Worm (Caenorhabditis elegans) whole organism, mixed stage, embryonic: ENCODE results near the gene rfl-1.
A peak's percentile ranks its signal among the peaks of the same experiment; 100 is the strongest.

Source experiments
- bed-3 ChIP-seq: fragments of 200-800 bp; sonication (Bioruptor generic); optimal IDR thresholded peaks from 3 replicates; lab custom pipeline; 2018; ENCODE audit warnings: mild to moderate bottlenecking, missing genetic modification characterization, moderate library complexity, missing compliant biosample characterization
- blmp-1 ChIP-seq: fragments of 150-350 bp; optimal IDR thresholded peaks from 2 replicates; lab custom pipeline; 2014; ENCODE audit warnings: missing biosample characterization, missing genetic modification characterization
- ceh-39 ChIP-seq: fragments of 150-350 bp; optimal IDR thresholded peaks from 2 replicates; lab custom pipeline; 2014; ENCODE audit warnings: missing biosample characterization, missing genetic modification characterization
- ces-1 ChIP-seq: fragments of 150-350 bp; optimal IDR thresholded peaks from 2 replicates; lab custom pipeline; 2014; ENCODE audit warnings: missing biosample characterization, missing genetic modification reagents, missing genetic modification characterization
- cnd-1 ChIP-seq: fragments of 200-800 bp; sonication (Bioruptor generic); optimal IDR thresholded peaks from 2 replicates; lab custom pipeline; 2018; ENCODE audit warnings: mild to moderate bottlenecking, missing genetic modification characterization, missing compliant biosample characterization
- drap-1 ChIP-seq: fragments of 200-800 bp; sonication (Bioruptor generic); optimal IDR thresholded peaks from 3 replicates; lab custom pipeline; 2018; ENCODE audit warnings: mild to moderate bottlenecking, missing genetic modification characterization, missing compliant biosample characterization
- elt-1 ChIP-seq: sonication (generic microtip); optimal IDR thresholded peaks from 2 replicates; lab custom pipeline; 2017; ENCODE audit warnings: missing genetic modification characterization, mild to moderate bottlenecking, missing compliant biosample characterization, antibody characterized with exemption, moderate library complexity, borderline replicate concordance; ENCODE audit not compliant: insufficient read depth
- elt-3 ChIP-seq: fragments of 150-350 bp; optimal IDR thresholded peaks from 2 replicates; lab custom pipeline; 2014; ENCODE audit warnings: missing biosample characterization, missing genetic modification characterization
- flh-1 ChIP-seq: fragments of 200-800 bp; sonication (Bioruptor generic); optimal IDR thresholded peaks from 2 replicates; lab custom pipeline; 2018; ENCODE audit warnings: mild to moderate bottlenecking, missing genetic modification characterization, moderate library complexity, missing compliant biosample characterization
- ham-2 ChIP-seq: fragments of 200-800 bp; sonication (Bioruptor generic); optimal IDR thresholded peaks from 2 replicates; lab custom pipeline; 2018; ENCODE audit warnings: mild to moderate bottlenecking, missing genetic modification characterization, missing compliant biosample characterization
- lin-13 ChIP-seq: fragments of 150-350 bp; optimal IDR thresholded peaks from 2 replicates; lab custom pipeline; 2014; ENCODE audit warnings: missing biosample characterization, missing genetic modification characterization
- lsy-2 ChIP-seq: fragments of 150-350 bp; optimal IDR thresholded peaks from 2 replicates; lab custom pipeline; 2014; ENCODE audit warnings: missing biosample characterization, missing genetic modification characterization
- mab-5 ChIP-seq: fragments of 150-350 bp; optimal IDR thresholded peaks from 2 replicates; lab custom pipeline; 2014; ENCODE audit warnings: missing biosample characterization, missing genetic modification characterization
- mep-1 ChIP-seq: fragments of 150-350 bp; optimal IDR thresholded peaks from 2 replicates; lab custom pipeline; 2017; ENCODE audit warnings: missing biosample characterization, missing genetic modification reagents, missing genetic modification characterization, inconsistent platforms
- mls-2 ChIP-seq: sonication (generic microtip); optimal IDR thresholded peaks from 2 replicates; lab custom pipeline; 2016; ENCODE audit warnings: mild to moderate bottlenecking, missing genetic modification characterization, moderate library complexity, missing compliant biosample characterization
- nhr-12 ChIP-seq: fragments of 150-350 bp; optimal IDR thresholded peaks from 2 replicates; lab custom pipeline; 2014; ENCODE audit warnings: missing biosample characterization, missing genetic modification characterization
- nhr-237 ChIP-seq: fragments of 150-350 bp; optimal IDR thresholded peaks from 2 replicates; lab custom pipeline; 2014; ENCODE audit warnings: missing biosample characterization, missing genetic modification characterization
- nhr-28 ChIP-seq: fragments of 150-350 bp; optimal IDR thresholded peaks from 2 replicates; lab custom pipeline; 2014; ENCODE audit warnings: missing biosample characterization, missing genetic modification characterization
- snpc-4 ChIP-seq: fragments of 150-350 bp; optimal IDR thresholded peaks from 2 replicates; lab custom pipeline; 2014; ENCODE audit warnings: missing biosample characterization, missing genetic modification characterization
- tbx-8 ChIP-seq: fragments of 200-800 bp; sonication (Bioruptor generic); optimal IDR thresholded peaks from 2 replicates; lab custom pipeline; 2018; ENCODE audit warnings: mild to moderate bottlenecking, missing genetic modification characterization, moderate library complexity, missing compliant biosample characterization
- unc-120 ChIP-seq: sonication (generic microtip); optimal IDR thresholded peaks from 2 replicates; lab custom pipeline; 2017; ENCODE audit warnings: missing genetic modification characterization, missing compliant biosample characterization; ENCODE audit not compliant: poor library complexity, severe bottlenecking
- unc-62 ChIP-seq: fragments of 150-350 bp; optimal IDR thresholded peaks from 2 replicates; lab custom pipeline; 2014; ENCODE audit warnings: missing biosample characterization, missing genetic modification reagents, missing genetic modification characterization
- zip-8 ChIP-seq: fragments of 150-350 bp; optimal IDR thresholded peaks from 2 replicates; lab custom pipeline; 2014; ENCODE audit warnings: missing biosample characterization, missing genetic modification characterization
- ztf-11 ChIP-seq: fragments of 150-350 bp; optimal IDR thresholded peaks from 2 replicates; lab custom pipeline; 2014; ENCODE audit warnings: missing biosample characterization, missing genetic modification characterization

rfl-1 gene

DNA sequence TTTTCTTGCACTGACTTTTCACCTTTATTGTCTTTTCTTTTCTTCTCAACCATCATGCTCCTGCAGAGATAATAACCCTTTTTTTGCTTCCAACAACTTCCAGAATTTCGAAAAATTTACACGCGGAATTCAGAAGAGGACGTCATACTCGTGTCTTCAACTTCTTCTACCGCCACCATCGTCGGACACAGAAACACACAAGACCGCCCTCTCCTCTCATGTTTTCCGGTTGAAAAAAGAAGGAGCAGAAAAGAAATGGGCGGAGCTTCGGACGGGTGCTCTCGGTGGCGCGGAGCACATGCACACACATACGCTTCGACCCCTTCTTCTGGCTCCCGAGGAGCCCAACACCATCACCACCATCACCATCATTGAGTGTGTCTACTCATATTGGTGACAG, 12.2 kb upstream of the rfl-1 start, which contains the start of gene lgc-38:
Gene lgc-38 (plus strand): TSS at position 301 of the 400 bp plus-strand sequence.
- TF ChIP-seq bed-3 (GFP tag; lab: Kevin White, UChicago) (no peak), lsy-2 (tag; lab: Kevin White, UChicago) (no peak), blmp-1 (no peak), elt-1 (tag; lab: Kevin White, UChicago) (no peak), tbx-8 (GFP tag; lab: Kevin White, UChicago) (no peak), unc-62 (GFP tag; lab: Kevin White, UChicago) (no peak), drap-1 (GFP tag; lab: Kevin White, UChicago) (no peak)

DNA sequence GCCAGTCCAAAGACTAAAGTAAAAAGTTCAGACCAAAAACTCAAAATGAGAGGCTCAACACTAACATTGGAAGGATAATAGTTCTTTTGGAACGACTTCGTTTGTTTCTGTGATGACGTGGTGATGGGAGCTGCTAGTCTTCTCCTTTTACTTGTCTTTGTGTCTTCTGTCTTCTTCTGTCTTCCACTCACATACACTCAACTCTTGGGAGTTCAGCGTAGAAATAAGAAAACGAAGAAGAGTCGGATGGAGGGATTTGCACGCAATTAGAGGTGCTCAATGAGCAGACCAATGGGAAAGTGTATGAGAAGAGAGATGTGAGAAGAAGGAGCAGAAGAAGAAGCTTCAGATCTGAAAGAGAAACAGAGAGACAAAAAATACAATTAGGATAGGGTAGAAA, 8.9 kb upstream of the rfl-1 start:
- TF ChIP-seq lsy-2 (tag; lab: Kevin White, UChicago) (no peak), ces-1 (GFP tag; lab: Kevin White, UChicago) (peak; percentile 33)

DNA sequence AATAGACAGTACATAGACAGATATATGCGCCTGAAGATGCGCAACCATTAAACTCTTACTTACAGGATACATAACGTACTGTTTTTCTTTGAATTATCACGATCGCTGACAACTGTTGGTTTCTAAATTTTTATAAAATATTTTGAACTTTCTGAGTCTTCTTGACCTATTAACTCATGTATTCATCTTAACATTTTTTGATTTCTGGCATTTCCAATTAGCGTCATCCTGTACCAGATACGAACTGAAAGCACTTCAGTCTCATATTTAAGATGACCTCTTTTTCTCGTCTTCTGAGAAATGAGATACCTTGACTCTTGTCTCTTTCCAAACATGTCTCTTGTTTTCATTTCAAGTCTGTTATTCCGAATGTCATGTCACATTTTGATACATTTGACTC, 7.2 kb upstream of the rfl-1 start:
- no peak for TF ChIP-seq unc-120
- no peak for TF ChIP-seq mls-2 (tag; lab: Kevin White, UChicago)
- TF ChIP-seq drap-1 (GFP tag; lab: Kevin White, UChicago), result no peak
- TF ChIP-seq cnd-1 (tag; lab: Kevin White, UChicago), result no peak
- TF ChIP-seq flh-1, result no peak
- TF ChIP-seq elt-1 (tag; lab: Kevin White, UChicago), result no peak

DNA sequence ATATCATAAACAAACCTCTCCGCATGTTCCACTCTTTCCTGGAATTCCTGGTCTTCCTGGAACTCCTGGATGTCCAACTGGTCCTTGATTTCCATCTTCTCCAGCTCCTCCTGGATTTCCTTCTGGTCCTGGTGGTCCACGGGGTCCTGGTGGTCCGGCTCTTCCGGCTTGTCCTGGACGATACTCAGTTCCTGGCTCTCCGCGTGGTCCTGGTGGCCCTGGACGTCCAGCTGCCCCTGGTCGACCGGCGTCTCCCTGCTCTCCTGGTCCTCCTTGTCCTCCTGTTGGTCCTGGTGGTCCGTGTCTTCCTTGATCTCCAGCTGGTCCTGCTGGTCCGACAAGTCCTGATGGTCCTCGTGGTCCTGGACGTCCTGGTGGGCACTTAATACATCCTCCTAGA, 1.3 kb upstream of the rfl-1 start:
- TF ChIP-seq lin-13 (tag; lab: Kevin White, UChicago) (no peak), mls-2 (tag; lab: Kevin White, UChicago) (no peak), bed-3 (GFP tag; lab: Kevin White, UChicago) (no peak), elt-1 (tag; lab: Kevin White, UChicago) (no peak), nhr-237 (tag; lab: Kevin White, UChicago) (no peak), ztf-11 (tag; lab: Kevin White, UChicago) (no peak)

DNA sequence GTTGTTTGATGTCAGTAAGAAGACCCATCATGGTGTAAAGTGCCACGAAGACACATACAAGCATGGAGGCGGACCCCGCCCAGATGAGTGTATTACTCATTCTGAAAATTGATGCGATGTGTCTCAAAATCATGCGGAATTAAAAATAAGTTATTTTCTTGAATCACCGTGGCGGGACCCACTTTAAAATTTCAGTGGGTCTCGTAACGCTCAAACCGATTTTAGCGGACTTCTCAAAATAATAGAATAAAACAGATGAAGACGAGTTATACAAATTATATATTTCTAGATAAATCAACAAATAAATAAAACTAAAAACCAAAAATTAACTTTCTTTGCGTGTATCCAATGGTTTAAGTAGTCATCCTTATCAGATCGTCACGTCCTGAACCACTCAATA, 506 bp upstream of the rfl-1 start, which contains the start of gene col-8:
Gene col-8 (minus strand): TSS at position 101 of the 400 bp plus-strand sequence.
- TF ChIP-seq ces-1 (GFP tag; lab: Kevin White, UChicago) (no peak), zip-8 (tag; lab: Kevin White, UChicago) (no peak)

DNA sequence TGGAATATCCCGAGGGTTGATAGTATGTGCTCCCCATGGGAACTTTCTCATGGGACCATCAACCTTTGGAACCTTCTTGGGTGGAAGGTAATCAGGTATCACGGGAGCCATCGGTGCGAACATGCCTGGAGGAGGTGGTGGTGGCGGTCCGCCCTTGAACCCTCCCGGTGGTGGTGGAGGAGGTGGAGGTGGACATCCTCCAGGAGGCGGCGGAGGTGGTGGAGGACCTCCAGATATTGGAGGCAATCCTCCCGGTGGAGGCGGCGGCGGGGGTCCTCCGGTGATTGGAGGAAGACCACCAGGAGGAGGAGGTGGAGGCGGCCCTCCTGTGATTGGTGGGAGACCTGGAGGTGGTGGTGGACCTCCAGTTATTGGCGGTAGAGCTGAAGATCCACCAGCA, 4.8 kb downstream of the rfl-1 start:
- no peak for TF ChIP-seq lin-13 (tag; lab: Kevin White, UChicago)
- no peak for TF ChIP-seq snpc-4 (tag; lab: Kevin White, UChicago)
- no peak for TF ChIP-seq nhr-28 (tag; lab: Kevin White, UChicago)
- TF ChIP-seq ztf-11 (tag; lab: Kevin White, UChicago), result no peak
- TF ChIP-seq blmp-1, result no peak
- TF ChIP-seq mep-1, result no peak
- no peak for TF ChIP-seq mab-5 (tag; lab: Kevin White, UChicago)
- TF ChIP-seq elt-3, result no peak
- no peak for TF ChIP-seq unc-62 (GFP tag; lab: Kevin White, UChicago)
- TF ChIP-seq drap-1 (GFP tag; lab: Kevin White, UChicago), result no peak
- no peak for TF ChIP-seq mls-2 (tag; lab: Kevin White, UChicago)
- no peak for TF ChIP-seq elt-1 (tag; lab: Kevin White, UChicago)
- TF ChIP-seq tbx-8 (GFP tag; lab: Kevin White, UChicago), result no peak
- no peak for TF ChIP-seq ham-2 (GFP tag; lab: Kevin White, UChicago)
- no peak for TF ChIP-seq ceh-39 (tag; lab: Kevin White, UChicago)
- TF ChIP-seq nhr-12 (tag; lab: Kevin White, UChicago), result no peak

DNA sequence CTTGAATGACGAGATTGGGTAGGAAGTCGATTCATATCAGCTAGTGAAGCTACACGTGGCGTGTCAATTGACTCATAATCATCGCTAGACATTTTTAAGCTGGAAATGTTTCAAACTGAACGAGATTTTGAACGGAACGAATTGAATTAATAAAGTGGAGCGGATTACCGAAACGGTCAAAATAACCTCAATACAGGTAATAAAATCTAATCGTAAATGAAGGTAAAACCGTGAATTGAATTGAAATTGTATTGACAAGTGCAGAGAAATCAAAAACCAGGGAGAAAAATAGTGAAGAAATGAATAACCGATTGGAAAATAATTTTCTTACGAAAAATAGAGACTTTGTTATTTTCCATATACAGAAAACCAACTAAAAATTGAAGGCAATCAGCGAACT, 8.1 kb downstream of the rfl-1 start, which contains the start of gene cyk-1:
Gene cyk-1 (minus strand): TSS at position 101 of the 400 bp plus-strand sequence.
- TF ChIP-seq nhr-28 (tag; lab: Kevin White, UChicago) (no peak), lin-13 (tag; lab: Kevin White, UChicago) (no peak), elt-3 (no peak), ham-2 (GFP tag; lab: Kevin White, UChicago) (no peak)
